Worm (Caenorhabditis elegans) whole organism, young adult: ENCODE measurements around the gene C09F5.3.

ENCODE experiments used
- B0336.3 ChIP-seq: fragments of 200-800 bp; sonication (Bioruptor generic); IDR thresholded peaks from 2 replicates; pipeline ENCODE4 v1.3.6; 2022; ENCODE audit warnings: missing genetic modification characterization, missing compliant biosample characterization
- C06A6.2 ChIP-seq: fragments of 200-800 bp; sonication (Bioruptor generic); conservative IDR thresholded peaks from 2 replicates; pipeline ENCODE4 v1.3.6; 2022; ENCODE audit warnings: missing genetic modification characterization, missing compliant biosample characterization
- F23B12.7 ChIP-seq: sonication (generic microtip); optimal IDR thresholded peaks from 2 replicates; lab custom pipeline; 2017; ENCODE audit warnings: missing genetic modification characterization, mild to moderate bottlenecking, missing compliant biosample characterization, antibody characterized with exemption, moderate library complexity; ENCODE audit not compliant: insufficient read depth
- F49E8.2 ChIP-seq: sonication (generic microtip); optimal IDR thresholded peaks from 3 replicates; lab custom pipeline; 2017; ENCODE audit warnings: missing genetic modification characterization, mild to moderate bottlenecking, missing compliant biosample characterization, antibody characterized with exemption, moderate library complexity; ENCODE audit not compliant: insufficient read depth
- F52B5.7 ChIP-seq: sonication (generic microtip); optimal IDR thresholded peaks from 2 replicates; lab custom pipeline; 2016; ENCODE audit warnings: mild to moderate bottlenecking, missing genetic modification characterization, missing compliant biosample characterization
- F55B11.4 ChIP-seq: sonication (generic microtip); optimal IDR thresholded peaks from 2 replicates; lab custom pipeline; 2016; ENCODE audit warnings: missing compliant biosample characterization, missing genetic modification characterization, borderline replicate concordance; ENCODE audit not compliant: insufficient read depth
- T07F8.4 ChIP-seq: sonication (generic microtip); optimal IDR thresholded peaks from 2 replicates; lab custom pipeline; 2016; ENCODE audit warnings: mild to moderate bottlenecking, missing genetic modification characterization, moderate library complexity, missing compliant biosample characterization
- Y95B8A.8 ChIP-seq: fragments of 200-800 bp; sonication (Bioruptor generic); IDR thresholded peaks from 2 replicates; pipeline ENCODE4 v1.3.6; 2022; ENCODE audit warnings: missing genetic modification reagents, missing genetic modification characterization, missing compliant biosample characterization
- ZK185.1 ChIP-seq: sonication (generic microtip); optimal IDR thresholded peaks from 2 replicates; lab custom pipeline; 2016; ENCODE audit warnings: mild to moderate bottlenecking, missing genetic modification characterization, missing compliant biosample characterization; ENCODE audit not compliant: poor library complexity, severe bottlenecking
- ama-1 ChIP-seq, 3 experiments: fragments of 150-350 bp in 1 of 3; sonication (generic microtip) in 2 of 3; optimal IDR thresholded peaks; 2 replicates each; lab custom pipeline; 2014 to 2018; ENCODE audit warnings: missing biosample characterization in 2 of 3, missing genetic modification characterization in 2 of 3, missing genetic modification reagents in 2 of 3
- aptf-3 ChIP-seq: fragments of 200-800 bp; sonication (Bioruptor generic); IDR thresholded peaks from 2 replicates; pipeline ENCODE4 v1.3.6; 2022; ENCODE audit warnings: missing genetic modification characterization, missing compliant biosample characterization
- bed-2 ChIP-seq: fragments of 200-800 bp; sonication (Bioruptor generic); IDR thresholded peaks from 2 replicates; pipeline ENCODE4 v1.3.6; 2022; ENCODE audit warnings: missing genetic modification reagents, missing genetic modification characterization, missing compliant biosample characterization
- ceh-40 ChIP-seq: fragments of 200-800 bp; sonication (Bioruptor generic); IDR thresholded peaks from 2 replicates; pipeline ENCODE4 v1.3.6; 2022; ENCODE audit warnings: missing genetic modification characterization, missing compliant biosample characterization
- ceh-58 ChIP-seq: fragments of 200-800 bp; sonication (Bioruptor generic); IDR thresholded peaks from 2 replicates; pipeline ENCODE4 v1.3.6; 2022; ENCODE audit warnings: missing genetic modification characterization, missing compliant biosample characterization
- die-1 ChIP-seq: sonication (generic microtip); optimal IDR thresholded peaks from 2 replicates; lab custom pipeline; 2016; ENCODE audit warnings: missing genotype, mild to moderate bottlenecking, missing genetic modification characterization, missing compliant biosample characterization
- dpff-1 ChIP-seq: sonication (generic microtip); optimal IDR thresholded peaks from 2 replicates; lab custom pipeline; 2017; ENCODE audit warnings: mild to moderate bottlenecking, missing genetic modification characterization, missing compliant biosample characterization
- dpl-1 ChIP-seq: fragments of 150-350 bp; optimal IDR thresholded peaks from 2 replicates; lab custom pipeline; 2014; ENCODE audit warnings: missing biosample characterization, missing genetic modification reagents, missing genetic modification characterization
- egl-44 ChIP-seq: fragments of 200-800 bp; sonication (Bioruptor generic); IDR thresholded peaks from 2 replicates; pipeline ENCODE4 v1.3.6; 2022; ENCODE audit warnings: missing genetic modification reagents, missing genetic modification characterization, missing compliant biosample characterization
- ekl-4 ChIP-seq: fragments of 200-800 bp; sonication (Bioruptor generic); IDR thresholded peaks from 2 replicates; pipeline ENCODE4 v1.3.6; 2022; ENCODE audit warnings: missing genetic modification reagents, missing genetic modification characterization, missing compliant biosample characterization
- hlh-26 ChIP-seq: fragments of 200-800 bp; sonication (Bioruptor generic); conservative IDR thresholded peaks from 2 replicates; pipeline ENCODE4 v1.3.6; 2022; ENCODE audit warnings: missing genetic modification reagents, missing genetic modification characterization, missing compliant biosample characterization
- hmg-20 ChIP-seq: fragments of 200-800 bp; sonication (Bioruptor generic); IDR thresholded peaks from 2 replicates; pipeline ENCODE4 v1.3.6; 2022; ENCODE audit warnings: missing genetic modification reagents, missing genetic modification characterization, missing compliant biosample characterization
- hsf-1 ChIP-seq: fragments of 200-800 bp; sonication (Bioruptor generic); IDR thresholded peaks from 2 replicates; pipeline ENCODE4 v1.3.6; 2022; ENCODE audit warnings: missing genetic modification reagents, missing genetic modification characterization, missing compliant biosample characterization
- let-607 ChIP-seq, 2 experiments: fragments of 200-800 bp in 1 of 2; sonication (Bioruptor generic) in 1 of 2; sonication (generic microtip) in 1 of 2; optimal IDR thresholded peaks; 2 replicates each; lab custom pipeline; 2016 to 2018; ENCODE audit warnings: mild to moderate bottlenecking in 2 of 2, missing compliant biosample characterization in 2 of 2, missing genetic modification characterization in 2 of 2, moderate library complexity in 2 of 2, missing genotype in 1 of 2
- lin-54 ChIP-seq: fragments of 200-800 bp; sonication (Bioruptor generic); optimal IDR thresholded peaks from 2 replicates; lab custom pipeline; 2018; ENCODE audit warnings: mild to moderate bottlenecking, missing genetic modification characterization, missing compliant biosample characterization
- lir-1 ChIP-seq: fragments of 200-800 bp; sonication (Bioruptor generic); conservative IDR thresholded peaks from 2 replicates; pipeline ENCODE4 v1.3.6; 2022; ENCODE audit warnings: missing genetic modification reagents, missing genetic modification characterization, missing compliant biosample characterization
- lsy-27 ChIP-seq: sonication (generic microtip); optimal IDR thresholded peaks from 2 replicates; lab custom pipeline; 2017; ENCODE audit warnings: missing genetic modification characterization, mild to moderate bottlenecking, missing compliant biosample characterization, antibody characterized with exemption, missing genotype, borderline replicate concordance; ENCODE audit not compliant: insufficient read depth
- madf-3 ChIP-seq: fragments of 200-800 bp; sonication (Bioruptor generic); IDR thresholded peaks from 2 replicates; pipeline ENCODE4 v1.3.6; 2022; ENCODE audit warnings: missing genetic modification reagents, missing genetic modification characterization, missing compliant biosample characterization
- madf-6 ChIP-seq: fragments of 200-800 bp; sonication (Bioruptor generic); IDR thresholded peaks from 2 replicates; pipeline ENCODE4 v1.3.6; 2022; ENCODE audit warnings: missing genetic modification reagents, missing genetic modification characterization, missing compliant biosample characterization
- madf-8 ChIP-seq: fragments of 200-800 bp; sonication (Bioruptor generic); conservative IDR thresholded peaks from 2 replicates; pipeline ENCODE4 v1.3.6; 2022; ENCODE audit warnings: missing genetic modification reagents, missing genetic modification characterization, missing compliant biosample characterization
- mel-28 ChIP-seq: sonication (generic microtip); optimal IDR thresholded peaks from 2 replicates; lab custom pipeline; 2016; ENCODE audit warnings: borderline replicate concordance, mild to moderate bottlenecking, missing genetic modification characterization, missing compliant biosample characterization
- mes-4 ChIP-seq: sonication (generic microtip); optimal IDR thresholded peaks from 2 replicates; lab custom pipeline; 2016; ENCODE audit warnings: missing genotype, missing genetic modification characterization, missing compliant biosample characterization
- mxl-1 ChIP-seq: sonication (generic microtip); optimal IDR thresholded peaks from 2 replicates; lab custom pipeline; 2016; ENCODE audit warnings: missing genetic modification characterization, missing compliant biosample characterization
- nhr-179 ChIP-seq: sonication (generic microtip); optimal IDR thresholded peaks from 2 replicates; lab custom pipeline; 2016; ENCODE audit warnings: mild to moderate bottlenecking, missing genetic modification characterization, missing compliant biosample characterization
- rec-8 ChIP-seq, 2 experiments: sonication (generic microtip); optimal IDR thresholded peaks; 2 replicates each; lab custom pipeline; 2016; ENCODE audit warnings: mild to moderate bottlenecking in 2 of 2, missing genetic modification characterization in 2 of 2, missing genetic modification reagents in 2 of 2, missing genotype in 2 of 2, missing biosample characterization in 1 of 2, missing compliant biosample characterization in 1 of 2, moderate library complexity in 1 of 2
- rpc-1 ChIP-seq, 2 experiments: fragments of 150-350 bp in 1 of 2; sonication (generic microtip) in 1 of 2; optimal IDR thresholded peaks; 2 replicates each; lab custom pipeline; 2014 to 2018; ENCODE audit warnings: missing biosample characterization in 1 of 2, missing genetic modification characterization in 1 of 2, missing genetic modification reagents in 1 of 2, missing genotype in 1 of 2
- snpc-1.1 ChIP-seq: sonication (generic microtip); optimal IDR thresholded peaks from 2 replicates; lab custom pipeline; 2017; ENCODE audit warnings: missing genetic modification characterization, mild to moderate bottlenecking, missing compliant biosample characterization, antibody characterized with exemption, moderate library complexity, missing genotype, missing genetic modification reagents; ENCODE audit not compliant: insufficient read depth
- snpc-1.3 ChIP-seq: sonication (generic microtip); optimal IDR thresholded peaks from 2 replicates; lab custom pipeline; 2017; ENCODE audit warnings: missing genetic modification characterization, mild to moderate bottlenecking, missing compliant biosample characterization, antibody characterized with exemption, moderate library complexity, missing genotype, missing genetic modification reagents; ENCODE audit not compliant: insufficient read depth
- unc-62 ChIP-seq: fragments of 150-350 bp; optimal IDR thresholded peaks from 2 replicates; lab custom pipeline; 2014; ENCODE audit warnings: missing biosample characterization, missing genetic modification reagents, missing genetic modification characterization
- ztf-18 ChIP-seq: sonication (generic microtip); optimal IDR thresholded peaks from 2 replicates; lab custom pipeline; 2016; ENCODE audit warnings: missing genotype, mild to moderate bottlenecking, missing genetic modification characterization, missing compliant biosample characterization
- ztf-22 ChIP-seq: fragments of 200-800 bp; sonication (Bioruptor generic); optimal IDR thresholded peaks from 2 replicates; lab custom pipeline; 2018; ENCODE audit warnings: mild to moderate bottlenecking, missing genetic modification characterization, moderate library complexity, missing compliant biosample characterization
- ztf-25 ChIP-seq: fragments of 200-800 bp; sonication (Bioruptor generic); IDR thresholded peaks from 2 replicates; pipeline ENCODE4 v1.3.6; 2022; ENCODE audit warnings: missing genetic modification reagents, missing genetic modification characterization, missing compliant biosample characterization
- ztf-26 ChIP-seq: sonication (generic microtip); optimal IDR thresholded peaks from 2 replicates; lab custom pipeline; 2017; ENCODE audit warnings: missing genetic modification characterization, missing compliant biosample characterization

The C09F5.3 gene

DNA sequence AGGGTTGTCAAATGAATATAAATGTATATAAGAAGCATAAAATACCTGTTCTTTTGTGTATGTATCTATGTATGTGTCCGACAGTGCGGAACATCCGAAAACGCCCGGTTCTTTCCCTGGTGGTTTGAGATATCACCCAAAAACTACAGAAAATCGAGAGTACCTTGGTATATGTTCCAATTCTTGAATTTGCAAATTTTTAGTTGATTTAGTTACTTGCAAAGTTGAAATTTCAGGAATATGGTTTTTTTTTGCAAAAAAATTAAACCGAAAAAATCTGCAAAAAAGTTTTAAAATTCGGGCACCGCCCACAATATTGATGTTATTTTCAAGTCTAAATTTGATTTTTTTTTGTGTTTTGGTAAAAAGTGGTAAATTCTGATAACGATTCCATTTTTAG is 47.6 kb downstream of the C09F5.3 start, which contains the start of gene T19C3.2:
Gene T19C3.2 (minus strand): TSS at position 101 of the 400 bp plus-strand sequence.
- TF ChIP-seq F23B12.7 (tag; lab: Kevin White, UChicago) (no peak), nhr-179 (tag; lab: Kevin White, UChicago) (no peak), ama-1 (optimal IDR thresholded peaks at IDR 0.05; lab: Kevin White, UChicago) (no peak), ama-1 (GFP tag; optimal IDR thresholded peaks at IDR 0.05; lab: Kevin White, UChicago) (no peak), rpc-1 (optimal IDR thresholded peaks at IDR 0.05; lab: Kevin White, UChicago) (no peak), rpc-1 (tag; optimal IDR thresholded peaks at IDR 0.05; lab: Kevin White, UChicago) (no peak), unc-62 (GFP tag; lab: Kevin White, UChicago) (no peak), C06A6.2 (GFP tag; lab: Robert Waterston, UW) (no peak), ekl-4 (GFP tag; lab: Robert Waterston, UW) (no peak), F55B11.4 (tag; lab: Kevin White, UChicago) (no peak), ceh-58 (GFP tag; lab: Robert Waterston, UW) (no peak), die-1 (tag; lab: Kevin White, UChicago) (no peak), egl-44 (no peak), mxl-1 (tag; lab: Kevin White, UChicago) (no peak), B0336.3 (GFP tag; lab: Robert Waterston, UW) (no peak)
- TF ChIP-seq, all 124 proteins: peak for 0

DNA sequence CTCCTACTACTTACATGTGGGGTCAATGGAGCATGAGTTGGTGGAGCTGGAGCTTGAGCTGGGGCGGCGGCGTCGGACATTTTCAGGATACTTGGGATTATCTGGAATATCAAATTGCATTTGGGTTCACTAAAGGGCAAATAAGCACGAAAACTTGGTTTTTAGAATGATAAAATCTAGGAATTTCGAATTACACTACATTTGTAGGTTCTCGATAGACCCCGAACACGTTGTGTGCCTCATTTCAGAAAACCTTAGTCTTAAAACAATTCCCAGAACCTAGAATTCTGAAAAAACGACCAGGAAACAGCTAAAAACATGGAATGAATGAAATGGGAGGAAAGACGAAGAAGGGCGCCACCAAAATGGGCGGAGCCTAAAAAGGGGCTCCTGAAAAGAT is 50.6 kb downstream of the C09F5.3 start, which contains the start of gene T19C3.3:
Gene T19C3.3 (minus strand): TSS at position 101 of the 400 bp plus-strand sequence.
- TF ChIP-seq F49E8.2 (tag; lab: Kevin White, UChicago): no peak
- TF ChIP-seq dpl-1 (GFP tag; lab: Kevin White, UChicago): no peak
- TF ChIP-seq F52B5.7 (tag; lab: Kevin White, UChicago): no peak
- no peak for TF ChIP-seq ztf-25 (GFP tag; lab: Robert Waterston, UW)
- no peak for TF ChIP-seq T07F8.4
- TF ChIP-seq lsy-27 (tag; lab: Kevin White, UChicago): no peak
- TF ChIP-seq hmg-20 (GFP tag; lab: Robert Waterston, UW): no peak
- no peak for TF ChIP-seq madf-3 (GFP tag; lab: Robert Waterston, UW)
- no peak for TF ChIP-seq aptf-3
- no peak for TF ChIP-seq madf-8 (GFP tag; lab: Robert Waterston, UW)
- no peak for TF ChIP-seq ztf-18

DNA sequence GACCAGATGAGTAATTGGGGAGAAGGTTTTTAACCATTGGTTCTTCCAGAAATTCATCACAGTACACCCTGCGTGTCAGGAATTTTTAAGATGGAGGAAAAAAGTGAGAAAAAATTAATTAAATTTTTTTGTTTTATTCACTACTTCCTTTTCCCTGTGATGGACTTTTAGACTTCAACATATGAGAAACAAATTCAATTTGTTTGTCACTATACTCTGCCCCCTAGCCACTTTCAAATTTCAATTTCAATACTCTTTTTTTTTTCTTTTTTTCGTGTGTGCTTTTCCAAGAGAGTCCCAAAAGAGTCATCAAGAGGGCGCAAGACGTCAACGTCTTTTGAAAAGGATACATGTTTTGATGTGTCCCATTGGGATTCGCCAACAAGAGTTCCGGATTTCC is 52.3 kb downstream of the C09F5.3 start:
- TF ChIP-seq lir-1 (no peak), dpff-1 (no peak), ztf-22 (no peak), Y95B8A.8 (GFP tag; lab: Robert Waterston, UW) (no peak), madf-6 (GFP tag; lab: Robert Waterston, UW) (no peak), ZK185.1 (tag; lab: Kevin White, UChicago) (no peak), hlh-26 (no peak), T07F8.4 (no peak), let-607 (tag; optimal IDR thresholded peaks at IDR 0.05; lab: Kevin White, UChicago) (no peak), snpc-1.3 (tag; lab: Kevin White, UChicago) (no peak), ceh-40 (GFP tag; lab: Robert Waterston, UW) (no peak), rec-8 (tag; optimal IDR thresholded peaks at IDR 0.05; lab: Kevin White, UChicago) (no peak), bed-2 (no peak), lin-54 (GFP tag; lab: Kevin White, UChicago) (no peak), F55B11.4 (tag; lab: Kevin White, UChicago) (no peak), mel-28 (tag; lab: Kevin White, UChicago) (no peak), snpc-1.1 (tag; lab: Kevin White, UChicago) (no peak), ztf-26 (tag; lab: Kevin White, UChicago) (no peak), hsf-1 (GFP tag; lab: Robert Waterston, UW) (no peak), mes-4 (no peak)
